Fruit fly (Drosophila melanogaster): ENCODE results near the gene nullo.
A peak's percentile ranks its signal among the peaks of the same experiment; 100 is the strongest.

Gene nullo

DNA sequence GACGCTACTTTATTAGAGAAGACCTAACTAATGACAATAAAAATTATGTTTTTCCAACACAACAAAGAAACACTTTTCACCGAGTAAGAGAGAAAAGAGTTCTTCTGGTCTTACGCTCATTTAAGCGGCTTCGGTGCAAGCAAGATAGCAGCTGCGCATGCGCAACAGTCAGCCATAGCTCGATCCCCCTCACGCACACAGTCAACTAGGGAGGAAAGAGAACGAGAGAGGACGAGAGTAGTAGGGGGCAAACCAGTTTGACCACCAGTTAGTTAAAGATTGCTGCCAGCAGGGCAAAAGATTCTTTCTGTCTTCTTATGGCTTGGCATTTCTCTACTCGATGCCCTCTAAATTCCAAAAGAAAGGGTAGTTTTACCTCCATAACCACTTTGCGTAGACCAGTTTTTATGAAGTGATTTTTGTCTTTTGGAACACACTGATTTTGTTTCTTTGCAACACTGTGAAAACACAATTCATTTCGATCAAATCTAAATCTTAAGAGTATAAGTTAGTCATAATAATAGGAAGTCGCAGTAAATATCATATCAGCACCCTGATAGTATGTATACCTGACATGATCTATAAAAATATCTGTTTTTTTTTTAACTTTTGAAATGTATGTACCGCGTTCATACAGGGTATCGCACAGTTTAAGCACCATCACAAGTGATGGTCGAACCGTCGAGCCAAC lies 48.7 kb upstream of the nullo start (continued):
- TF ChIP-seq CG2120 (GFP tag; optimal IDR thresholded peaks at IDR 0.05), result no peak
- TF ChIP-seq tgo (GFP tag; IDR thresholded peaks at IDR 0.05), result no peak
- TF ChIP-seq phol (tag; optimal IDR thresholded peaks at IDR 0.05), result peak; percentile 41
- no peak for TF ChIP-seq CG8359 (GFP tag; optimal IDR thresholded peaks at IDR 0.05; ENCODE audit: borderline replicate concordance)
- no peak for TF ChIP-seq NfI (GFP tag; optimal IDR thresholded peaks at IDR 0.05)
- TF ChIP-seq CG18599 (GFP tag; optimal IDR thresholded peaks at IDR 0.05), result no peak
- TF ChIP-seq YL-1 (GFP tag; optimal IDR thresholded peaks at IDR 0.05), result no peak
- TF ChIP-seq grn (GFP tag; optimal IDR thresholded peaks at IDR 0.05), result no peak
- no peak for TF ChIP-seq CG7786 (GFP tag; optimal IDR thresholded peaks at IDR 0.05)
- TF ChIP-seq CG12236 (GFP tag; optimal IDR thresholded peaks at IDR 0.05), result peak; percentile 36
- TF ChIP-seq Ptx1 (GFP tag; IDR thresholded peaks at IDR 0.05), result 0 out of 2 replicates have a peak, but pooled peaks have one; percentile 51
- TF ChIP-seq Atf6 (GFP tag; IDR thresholded peaks at IDR 0.05), result no peak
- TF ChIP-seq CG10366 (GFP tag; IDR thresholded peaks at IDR 0.05), result no peak
- no peak for TF ChIP-seq gro (GFP tag; optimal IDR thresholded peaks at IDR 0.05)
- no peak for TF ChIP-seq Atf-2 (GFP tag; optimal IDR thresholded peaks at IDR 0.05)
- TF ChIP-seq CG6175 (GFP tag; IDR thresholded peaks at IDR 0.05), result no peak
- no peak for TF ChIP-seq CG10209 (GFP tag; optimal IDR thresholded peaks at IDR 0.05)
- TF ChIP-seq CG6272 (GFP tag; IDR thresholded peaks at IDR 0.05), result no peak
- no peak for TF ChIP-seq CG17568 (GFP tag; optimal IDR thresholded peaks at IDR 0.05)
- no peak for TF ChIP-seq Neu2 (GFP tag; optimal IDR thresholded peaks at IDR 0.05; ENCODE audit: borderline replicate concordance)
- no peak for TF ChIP-seq grau (tag; optimal IDR thresholded peaks at IDR 0.05)
- TF ChIP-seq ci (GFP tag; IDR thresholded peaks at IDR 0.05), result no peak
- 0 out of 3 replicates have a peak, but pooled peaks have one; percentile 32 for TF ChIP-seq CG11093 (GFP tag; IDR thresholded peaks at IDR 0.05)
- TF ChIP-seq salm (tag; optimal IDR thresholded peaks at IDR 0.05), result no peak
- TF ChIP-seq lilli (GFP tag; optimal IDR thresholded peaks at IDR 0.05), result peak; percentile 28
- no peak for TF ChIP-seq luna (GFP tag; optimal IDR thresholded peaks at IDR 0.05)
- TF ChIP-seq Doc3 (GFP tag; IDR thresholded peaks at IDR 0.05; ENCODE audit: partially characterized antibody), result no peak
- no peak for TF ChIP-seq CG16779 (GFP tag; IDR thresholded peaks at IDR 0.05)
- TF ChIP-seq CG10321 (GFP tag; IDR thresholded peaks at IDR 0.05), result peak; percentile 87
- no peak for TF ChIP-seq Dp (GFP tag; optimal IDR thresholded peaks at IDR 0.05)
- peak; percentile 64 for TF ChIP-seq CG9727 (GFP tag; optimal IDR thresholded peaks at IDR 0.05)
- TF ChIP-seq inv (GFP tag; IDR thresholded peaks at IDR 0.05; ENCODE audit: partially characterized antibody), result no peak
- no peak for TF ChIP-seq ranshi (GFP tag; IDR thresholded peaks at IDR 0.05)
- no peak for TF ChIP-seq CG17802 (tag; optimal IDR thresholded peaks at IDR 0.05)
- TF ChIP-seq org-1 (GFP tag; optimal IDR thresholded peaks at IDR 0.05), result no peak
- no peak; the same call in 1 of the 2 replicates for TF ChIP-seq CG9932 (GFP tag; IDR thresholded peaks at IDR 0.05)
- TF ChIP-seq zfh2 (GFP tag; optimal IDR thresholded peaks at IDR 0.05), result peak; percentile 0
- TF ChIP-seq D (optimal IDR thresholded peaks at IDR 0.05), result no peak
- TF ChIP-seq D (GFP tag; optimal IDR thresholded peaks at IDR 0.05), result no peak
- TF ChIP-seq croc (GFP tag; conservative IDR thresholded peaks at IDR 0.05), result no peak
- TF ChIP-seq HmgZ (tag; optimal IDR thresholded peaks at IDR 0.05), result no peak
- no peak for TF ChIP-seq CG3065 (GFP tag; optimal IDR thresholded peaks at IDR 0.05)
- TF ChIP-seq nmo (GFP tag; optimal IDR thresholded peaks at IDR 0.05), result peak; percentile 47
- TF ChIP-seq CG2678 (tag; optimal IDR thresholded peaks at IDR 0.05), result peak; percentile 49
- TF ChIP-seq lmd (GFP tag; IDR thresholded peaks at IDR 0.05), result no peak
- no peak for TF ChIP-seq CG9817 (tag; optimal IDR thresholded peaks at IDR 0.05)
- no peak for TF ChIP-seq ash1 (GFP tag; optimal IDR thresholded peaks at IDR 0.05)
- peak; percentile 37 for TF ChIP-seq shn (GFP tag; optimal IDR thresholded peaks at IDR 0.05)
- no peak for TF ChIP-seq slp2 (GFP tag; optimal IDR thresholded peaks at IDR 0.05)
- no peak for TF ChIP-seq CG12744 (GFP tag; optimal IDR thresholded peaks at IDR 0.05)
- no peak for TF ChIP-seq CG2875 (GFP tag; optimal IDR thresholded peaks at IDR 0.05)
